Worm (Caenorhabditis elegans): Measurements from ENCODE around the gene B0410.3.

- TF ChIP-seq flt-1 (GFP tag; IDR thresholded peaks at IDR 0.05), result no peak
- TF ChIP-seq ref-1 (GFP tag; conservative IDR thresholded peaks at IDR 0.05), result no peak
- no peak for TF ChIP-seq ztf-23 (GFP tag; IDR thresholded peaks at IDR 0.05)
These were observed 47.8 kb downstream of the B0410.3 start for ce11 chrX:2843508-2843907.

All from whole organism, midembryonic.